Worm (Caenorhabditis elegans): Measurements from ENCODE around the gene Y6E2A.1.
"Not testable (repeated sequence)": the region's sequence is repeated elsewhere in the genome, so short reads cannot be mapped to it uniquely, and the experiment has no call there.

The Y6E2A.1 gene

DNA sequence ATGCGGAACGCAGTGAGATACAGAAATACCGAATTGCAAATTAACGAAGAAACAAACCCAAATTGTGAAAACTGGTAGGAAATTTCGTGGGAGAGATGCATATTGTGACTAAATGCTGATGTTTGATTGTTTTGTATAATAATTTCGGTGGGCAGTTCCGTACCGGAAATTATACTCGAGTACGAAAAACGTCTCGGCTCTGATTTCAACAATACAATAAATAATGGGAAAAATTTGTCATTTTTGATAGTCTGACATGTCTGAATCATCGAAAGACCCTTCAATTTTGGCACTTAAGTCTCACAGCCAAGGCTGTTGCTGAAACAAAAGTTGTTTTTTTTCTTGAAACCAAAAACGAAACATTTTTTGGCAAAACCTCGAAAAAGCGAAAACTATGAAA is 41.7 kb upstream of the Y6E2A.1 start, which contains the start of gene str-43:
TSS of gene str-43 (minus strand) at position 101 of the 400 bp plus-strand sequence.
- TF ChIP-seq K11D2.4 (GFP tag; IDR thresholded peaks at IDR 0.05) (no peak), hrde-1 (tag; optimal IDR thresholded peaks at IDR 0.05; ENCODE audit: borderline replicate concordance) (no peak), F49E8.2 (tag; optimal IDR thresholded peaks at IDR 0.05; ENCODE audit: insufficient read depth) (no peak), sptf-2 (GFP tag; optimal IDR thresholded peaks at IDR 0.05) (no peak), efl-1 (GFP tag; optimal IDR thresholded peaks at IDR 0.05) (no peak), unc-62 (GFP tag; optimal IDR thresholded peaks at IDR 0.05) (no peak), F33H1.4 (GFP tag; IDR thresholded peaks at IDR 0.05) (no peak), C17E4.6 (GFP tag; IDR thresholded peaks at IDR 0.05) (no peak), nfya-2 (GFP tag; IDR thresholded peaks at IDR 0.05) (no peak), athp-1 (tag; optimal IDR thresholded peaks at IDR 0.05) (no peak), pbrm-1 (GFP tag; IDR thresholded peaks at IDR 0.05) (no peak), F39B2.1 (GFP tag; IDR thresholded peaks at IDR 0.05) (no peak)

ce11 chrV:15750130-15750529 is 39.8 kb upstream of the Y6E2A.1 start, which contains the start of gene str-6:
TSS of gene str-6 (minus strand) at chrV:15750230.
- TF ChIP-seq gei-17 (GFP tag; optimal IDR thresholded peaks at IDR 0.05) (no peak), ztf-22 (GFP tag; optimal IDR thresholded peaks at IDR 0.05) (no peak), K12H6.12 (tag; optimal IDR thresholded peaks at IDR 0.05) (no peak), egl-18 (GFP tag; IDR thresholded peaks at IDR 0.05) (no peak), lsl-1 (GFP tag; optimal IDR thresholded peaks at IDR 0.05) (no peak), ztf-18 (tag; optimal IDR thresholded peaks at IDR 0.05) (no peak), ama-1 (optimal IDR thresholded peaks at IDR 0.05) (no peak), ama-1 (GFP tag; optimal IDR thresholded peaks at IDR 0.05) (no peak), F39B2.1 (GFP tag; IDR thresholded peaks at IDR 0.05) (no peak), B0019.2 (GFP tag; conservative IDR thresholded peaks at IDR 0.05) (no peak), D2030.7 (GFP tag; IDR thresholded peaks at IDR 0.05) (no peak)

DNA sequence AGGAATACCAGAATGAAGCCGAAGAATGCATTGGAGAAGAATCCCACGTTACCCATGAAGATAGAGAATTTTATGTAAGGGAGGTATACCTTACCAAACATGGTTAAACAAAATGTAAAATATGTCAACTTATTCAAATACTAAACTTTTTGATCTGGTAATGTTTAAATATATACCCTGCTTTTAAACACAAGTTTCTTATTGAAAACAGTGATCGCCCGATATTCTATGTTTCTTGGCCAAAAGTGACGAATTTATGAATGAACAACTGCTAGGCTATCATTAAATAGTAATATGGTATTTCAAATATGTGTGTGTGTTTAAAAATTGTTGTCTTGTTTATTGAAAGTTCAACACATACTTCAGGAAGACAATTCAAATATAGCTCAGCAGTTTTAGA is 38.0 kb upstream of the Y6E2A.1 start, which contains the start of gene T23D5.8:
TSS of gene T23D5.8 (minus strand) at position 101 of the 400 bp plus-strand sequence.
- not testable (repeated sequence) for TF ChIP-seq die-1 (tag; optimal IDR thresholded peaks at IDR 0.05); nfya-2 (GFP tag; IDR thresholded peaks at IDR 0.05); ekl-4 (GFP tag; IDR thresholded peaks at IDR 0.05)

DNA sequence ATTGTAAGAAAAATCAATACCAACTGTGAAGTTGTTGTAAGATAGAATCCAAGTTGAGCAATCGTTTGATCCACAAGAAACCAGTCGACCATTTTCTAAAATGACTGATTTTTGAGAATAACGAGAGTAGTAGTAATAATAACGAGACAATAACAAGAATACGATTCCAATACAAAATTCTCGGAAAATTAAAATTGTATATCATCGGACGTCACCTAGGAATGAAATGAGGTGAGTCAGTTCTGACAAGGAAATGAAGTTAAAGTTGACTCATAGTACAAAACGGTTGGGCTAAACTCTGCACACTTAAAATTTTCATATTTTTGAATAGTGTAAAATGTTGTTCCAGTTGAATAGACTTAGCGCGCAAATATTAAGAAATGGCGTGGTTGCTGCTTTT is 34.1 kb upstream of the Y6E2A.1 start, which contains the start of gene str-19:
TSS of gene str-19 (minus strand) at position 101 of the 400 bp plus-strand sequence.
- not testable (repeated sequence) for TF ChIP-seq K12H6.12 (tag; optimal IDR thresholded peaks at IDR 0.05); F57A8.1 (GFP tag; optimal IDR thresholded peaks at IDR 0.05); snpc-4 (GFP tag; optimal IDR thresholded peaks at IDR 0.05); snpc-4 (tag; optimal IDR thresholded peaks at IDR 0.05)

ce11 chrV:15741851-15742250 is 31.6 kb upstream of the Y6E2A.1 start, which contains the start of gene str-18:
TSS of gene str-18 (minus strand) at chrV:15741951.
- TF ChIP-seq lag-1 (GFP tag; IDR thresholded peaks at IDR 0.05) (no peak), unc-62 (GFP tag; optimal IDR thresholded peaks at IDR 0.05) (no peak), F55B11.4 (tag; optimal IDR thresholded peaks at IDR 0.05; ENCODE audit: borderline replicate concordance, insufficient read depth) (no peak), C06A6.2 (GFP tag; conservative IDR thresholded peaks at IDR 0.05) (no peak), let-526 (GFP tag; IDR thresholded peaks at IDR 0.05) (no peak), dox-1 (GFP tag; IDR thresholded peaks at IDR 0.05) (no peak)

All from whole organism, young adult.